Fruit fly (Drosophila melanogaster) whole organism, wandering third instar larva: Measurements from ENCODE around the gene CG4101.

Experiments
- Abd-B ChIP-seq: fragments of >200 bp; optimal IDR thresholded peaks from 2 replicates; lab custom pipeline; 2017; ENCODE audit warnings: missing biosample characterization, missing genetic modification characterization
- CG32264 ChIP-seq: fragments of 200-800 bp; sonication (Bioruptor generic); optimal IDR thresholded peaks from 2 replicates; lab custom pipeline; 2016; ENCODE audit warnings: missing biosample characterization, missing genetic modification characterization
- CG9705 ChIP-seq: fragments of 200-800 bp; sonication (Bioruptor generic); optimal IDR thresholded peaks from 2 replicates; lab custom pipeline; 2018; ENCODE audit warnings: missing biosample characterization, mild to moderate bottlenecking, missing genetic modification characterization
- CrebA ChIP-seq: fragments of 200-800 bp; sonication (Bioruptor generic); optimal IDR thresholded peaks from 2 replicates; lab custom pipeline; 2016; ENCODE audit warnings: missing biosample characterization, mild to moderate bottlenecking, missing genetic modification characterization, borderline replicate concordance
- Dfd ChIP-seq: fragments of >200 bp; optimal IDR thresholded peaks from 2 replicates; lab custom pipeline; 2017; ENCODE audit warnings: missing biosample characterization, missing genetic modification characterization
- Dif ChIP-seq: fragments of 200-275, 200-300 bp; sonication (Bioruptor generic); optimal IDR thresholded peaks from 2 replicates; lab custom pipeline; 2018; ENCODE audit warnings: missing biosample characterization, missing genetic modification characterization; ENCODE audit not compliant: partially characterized antibody
- GATAd ChIP-seq: sonication (Bioruptor generic); optimal IDR thresholded peaks from 2 replicates; lab custom pipeline; 2016; ENCODE audit warnings: missing biosample characterization, missing genetic modification characterization
- HLH106 ChIP-seq: fragments of 200-800 bp; optimal IDR thresholded peaks from 3 replicates; lab custom pipeline; 2019; ENCODE audit warnings: missing biosample characterization, mild to moderate bottlenecking, missing genetic modification characterization, moderate library complexity
- Hnf4 ChIP-seq: fragments of 200-800 bp; sonication (Bioruptor generic); optimal IDR thresholded peaks from 2 replicates; lab custom pipeline; 2016; ENCODE audit warnings: missing biosample characterization, mild to moderate bottlenecking, missing genetic modification characterization
- Hr78 ChIP-seq: fragments of >200 bp; optimal IDR thresholded peaks from 2 replicates; lab custom pipeline; 2017; ENCODE audit warnings: missing biosample characterization, missing genetic modification characterization
- Hr83 ChIP-seq: fragments of 200-300 bp; sonication (Bioruptor generic); optimal IDR thresholded peaks from 2 replicates; lab custom pipeline; 2016; ENCODE audit warnings: missing biosample characterization, mild to moderate bottlenecking, missing genetic modification characterization, moderate library complexity; ENCODE audit not compliant: poor library complexity, severe bottlenecking
- Jra ChIP-seq: sonication (Bioruptor generic); optimal IDR thresholded peaks from 2 replicates; lab custom pipeline; 2016; ENCODE audit warnings: missing biosample characterization, missing genetic modification characterization
- Mio ChIP-seq: sonication (Bioruptor generic); optimal IDR thresholded peaks from 2 replicates; lab custom pipeline; 2016; ENCODE audit warnings: missing biosample characterization, missing genetic modification characterization
- N ChIP-seq: fragments of >200 bp; optimal IDR thresholded peaks from 2 replicates; lab custom pipeline; 2018; ENCODE audit warnings: missing biosample characterization, missing external identifiers, missing genetic modification characterization
- OdsH ChIP-seq: fragments of 200-800 bp; sonication (Bioruptor generic); optimal IDR thresholded peaks from 2 replicates; lab custom pipeline; 2016; ENCODE audit warnings: missing biosample characterization, mild to moderate bottlenecking, missing genetic modification characterization
- Sp1 ChIP-seq: fragments of 200-800 bp; sonication (Bioruptor generic); optimal IDR thresholded peaks from 3 replicates; lab custom pipeline; 2019; ENCODE audit warnings: missing biosample characterization, mild to moderate bottlenecking, missing genetic modification characterization, moderate library complexity
- Vsx2 ChIP-seq: fragments of 200-300, 225-300 bp; sonication (Bioruptor generic); optimal IDR thresholded peaks from 2 replicates; lab custom pipeline; 2018; ENCODE audit warnings: missing biosample characterization, missing genetic modification characterization; ENCODE audit not compliant: partially characterized antibody
- br ChIP-seq: fragments of 200-800 bp; sonication (Bioruptor generic); optimal IDR thresholded peaks from 2 replicates; lab custom pipeline; 2016; ENCODE audit warnings: missing biosample characterization, missing genetic modification characterization
- brk ChIP-seq: fragments of 200-800 bp; sonication (Bioruptor generic); optimal IDR thresholded peaks from 2 replicates; lab custom pipeline; 2016; ENCODE audit warnings: missing biosample characterization, mild to moderate bottlenecking, missing genetic modification characterization
- dl ChIP-seq, 2 experiments: fragments of 175-275, 200-275 bp in 1 of 2; fragments of 200-275 bp in 1 of 2; sonication (Bioruptor generic); optimal IDR thresholded peaks; lab custom pipeline; 2018; ENCODE audit warnings: mild to moderate bottlenecking in 2 of 2, missing biosample characterization in 2 of 2, missing genetic modification characterization in 2 of 2, moderate library complexity in 2 of 2; ENCODE audit not compliant: partially characterized antibody in 2 of 2, insufficient read depth in 1 of 2
- dmrt93B ChIP-seq: fragments of 200-800 bp; sonication (Bioruptor generic); optimal IDR thresholded peaks from 2 replicates; lab custom pipeline; 2018; ENCODE audit warnings: missing biosample characterization, mild to moderate bottlenecking, missing genetic modification characterization
- ey ChIP-seq: fragments of 200-800 bp; sonication (Bioruptor generic); optimal IDR thresholded peaks from 2 replicates; lab custom pipeline; 2016; ENCODE audit warnings: missing biosample characterization, missing genetic modification characterization
- foxo ChIP-seq, 2 experiments: fragments of 200-800 bp; sonication (Bioruptor generic); optimal IDR thresholded peaks; 2 replicates in 1 of 2; 3 replicates in 1 of 2; lab custom pipeline; 2016 to 2017; ENCODE audit warnings: missing biosample characterization in 2 of 2, missing genetic modification characterization in 2 of 2
- fru ChIP-seq: fragments of 200-800 bp; sonication (Bioruptor generic); optimal IDR thresholded peaks from 3 replicates; lab custom pipeline; 2016; ENCODE audit warnings: missing biosample characterization, mild to moderate bottlenecking, missing genetic modification characterization
- h ChIP-seq: fragments of 200-800 bp; sonication (Bioruptor generic); optimal IDR thresholded peaks from 3 replicates; lab custom pipeline; 2016; ENCODE audit warnings: missing biosample characterization, mild to moderate bottlenecking, missing genetic modification characterization
- jim ChIP-seq: fragments of 175-275, 200-325 bp; sonication (Bioruptor generic); optimal IDR thresholded peaks from 2 replicates; lab custom pipeline; 2016; ENCODE audit warnings: missing biosample characterization, mild to moderate bottlenecking, missing genetic modification characterization
- lola ChIP-seq: fragments of >200 bp; optimal IDR thresholded peaks from 2 replicates; lab custom pipeline; 2017; ENCODE audit warnings: missing biosample characterization, missing genetic modification characterization
- pan ChIP-seq: fragments of >200 bp; optimal IDR thresholded peaks from 2 replicates; lab custom pipeline; 2017
- psq ChIP-seq: fragments of 200-800 bp; sonication (Bioruptor generic); optimal IDR thresholded peaks from 3 replicates; lab custom pipeline; 2017; ENCODE audit warnings: missing biosample characterization, mild to moderate bottlenecking, missing genetic modification characterization, moderate library complexity
- rgr ChIP-seq: fragments of 200-800 bp; sonication (Bioruptor generic); optimal IDR thresholded peaks from 3 replicates; lab custom pipeline; 2016; ENCODE audit warnings: missing biosample characterization, mild to moderate bottlenecking, missing genetic modification characterization
- sage ChIP-seq: fragments of 200-800 bp; sonication (Bioruptor generic); optimal IDR thresholded peaks from 2 replicates; lab custom pipeline; 2016; ENCODE audit warnings: missing biosample characterization, mild to moderate bottlenecking, missing genetic modification characterization
- sv ChIP-seq: fragments of 200-800 bp; sonication (Bioruptor generic); optimal IDR thresholded peaks from 3 replicates; lab custom pipeline; 2016; ENCODE audit warnings: missing biosample characterization, missing genetic modification characterization
- tai ChIP-seq: sonication (Bioruptor generic); optimal IDR thresholded peaks from 2 replicates; lab custom pipeline; 2016; ENCODE audit warnings: missing biosample characterization, missing genetic modification characterization
- woc ChIP-seq: sonication (Bioruptor generic); optimal IDR thresholded peaks from 2 replicates; lab custom pipeline; 2016; ENCODE audit warnings: missing biosample characterization, mild to moderate bottlenecking, missing genetic modification characterization

CG4101 gene

dm6 chr3L:16647578-16648113, 35.4 kb downstream of the CG4101 start, which contains the start of gene Abl (continued):
- TF ChIP-seq lola (GFP tag; lab: Kevin White, UChicago) (no peak), Sp1 (GFP tag; lab: Kevin White, UChicago) (peak; percentile 60), N (GFP tag; lab: Kevin White, UChicago) (no peak), Hr78 (GFP tag; lab: Kevin White, UChicago) (no peak), Hnf4 (GFP tag; lab: Kevin White, UChicago) (peak; percentile 93), GATAd (GFP tag; lab: Kevin White, UChicago) (no peak)

- no peak for TF ChIP-seq br (GFP tag; lab: Kevin White, UChicago)
- no peak for TF ChIP-seq Dfd (GFP tag; lab: Kevin White, UChicago)
- TF ChIP-seq psq (GFP tag; lab: Kevin White, UChicago): no peak
- TF ChIP-seq CG9705 (GFP tag; lab: Kevin White, UChicago): no peak
- no peak for TF ChIP-seq GATAd (GFP tag; lab: Kevin White, UChicago)
- no peak for TF ChIP-seq dl (GFP tag; optimal IDR thresholded peaks at IDR 0.05; lab: Kevin White, UChicago; ENCODE audit: insufficient read depth in 1 of 2, partially characterized antibody in 2 of 2)
- TF ChIP-seq Sp1 (GFP tag; lab: Kevin White, UChicago): no peak
- TF ChIP-seq Abd-B (GFP tag; lab: Kevin White, UChicago): no peak
- TF ChIP-seq N (GFP tag; lab: Kevin White, UChicago): no peak
- no peak for TF ChIP-seq Hr78 (GFP tag; lab: Kevin White, UChicago)
- TF ChIP-seq Jra (GFP tag; lab: Kevin White, UChicago): no peak
- no peak for TF ChIP-seq Hr83 (GFP tag; lab: Kevin White, UChicago)
- no peak for TF ChIP-seq Hnf4 (GFP tag; lab: Kevin White, UChicago)
- no peak for TF ChIP-seq dmrt93B (GFP tag; lab: Kevin White, UChicago)
- TF ChIP-seq fru (GFP tag; lab: Kevin White, UChicago): no peak
- TF ChIP-seq, all 38 proteins: peak for 0
These were observed 37.8 kb downstream of the CG4101 start for dm6 chr3L:16650078-16650477.

dm6 chr3L:16651127-16651526, 38.8 kb downstream of the CG4101 start:
- TF ChIP-seq Dif (GFP tag; lab: Kevin White, UChicago) (peak; percentile 5), dmrt93B (GFP tag; lab: Kevin White, UChicago) (no peak)

- TF ChIP-seq woc: no peak
- TF ChIP-seq Dfd (GFP tag; lab: Kevin White, UChicago): no peak
- no peak for TF ChIP-seq ey (GFP tag; lab: Kevin White, UChicago)
- no peak for TF ChIP-seq pan (lab: Kevin White, UChicago)
- no peak for TF ChIP-seq Vsx2 (GFP tag; lab: Kevin White, UChicago)
- TF ChIP-seq GATAd (GFP tag; lab: Kevin White, UChicago): no peak
- no peak for TF ChIP-seq Mio (GFP tag; lab: Kevin White, UChicago)
- TF ChIP-seq Hr78 (GFP tag; lab: Kevin White, UChicago): no peak
- TF ChIP-seq N (GFP tag; lab: Kevin White, UChicago): no peak
- TF ChIP-seq HLH106: no peak
- TF ChIP-seq Sp1 (GFP tag; lab: Kevin White, UChicago): no peak
- TF ChIP-seq, all 38 proteins: peak for 0
These were observed 40.2 kb downstream of the CG4101 start for dm6 chr3L:16652531-16652930.

- TF ChIP-seq br (GFP tag; lab: Kevin White, UChicago) (no peak), fru (GFP tag; lab: Kevin White, UChicago) (peak; percentile 12), h (peak; percentile 7), HLH106 (no peak), foxo (GFP tag; optimal IDR thresholded peaks at IDR 0.05; lab: Kevin White, UChicago) (peak in 1 of 2 experiments; percentile 30)
These were observed 41.4 kb downstream of the CG4101 start for dm6 chr3L:16653679-16654078.

- no peak for TF ChIP-seq Mio (GFP tag; lab: Kevin White, UChicago)
- peak; percentile 18 for TF ChIP-seq rgr (GFP tag; lab: Kevin White, UChicago)
- no peak for TF ChIP-seq Dfd (GFP tag; lab: Kevin White, UChicago)
- no peak for TF ChIP-seq sv (GFP tag; lab: Kevin White, UChicago)
- TF ChIP-seq brk (GFP tag; lab: Kevin White, UChicago): no peak
- peak; percentile 57 for TF ChIP-seq h
- TF ChIP-seq jim (GFP tag; lab: Kevin White, UChicago): no peak
- TF ChIP-seq ey (GFP tag; lab: Kevin White, UChicago): peak; percentile 47
- no peak for TF ChIP-seq woc
- TF ChIP-seq GATAd (GFP tag; lab: Kevin White, UChicago): no peak
- TF ChIP-seq CrebA (GFP tag; lab: Kevin White, UChicago): no peak
- no peak for TF ChIP-seq tai (GFP tag; lab: Kevin White, UChicago)
- no peak for TF ChIP-seq lola (GFP tag; lab: Kevin White, UChicago)
- TF ChIP-seq fru (GFP tag; lab: Kevin White, UChicago): peak; percentile 42
- no peak for TF ChIP-seq sage
- TF ChIP-seq Hnf4 (GFP tag; lab: Kevin White, UChicago): no peak
- TF ChIP-seq br (GFP tag; lab: Kevin White, UChicago): peak; percentile 29
- TF ChIP-seq foxo (GFP tag; optimal IDR thresholded peaks at IDR 0.05; lab: Kevin White, UChicago): peak in 1 of 2 experiments; percentile 42
- no peak for TF ChIP-seq Vsx2 (GFP tag; lab: Kevin White, UChicago)
- TF ChIP-seq OdsH (GFP tag; lab: Kevin White, UChicago): peak; percentile 47
- TF ChIP-seq dmrt93B (GFP tag; lab: Kevin White, UChicago): no peak
- no peak for TF ChIP-seq HLH106
- TF ChIP-seq Sp1 (GFP tag; lab: Kevin White, UChicago): peak; percentile 0
- TF ChIP-seq CG32264 (GFP tag; lab: Kevin White, UChicago): no peak
- TF ChIP-seq psq (GFP tag; lab: Kevin White, UChicago): peak; percentile 34
- no peak for TF ChIP-seq N (GFP tag; lab: Kevin White, UChicago)
- no peak for TF ChIP-seq Dif (GFP tag; lab: Kevin White, UChicago)
These were observed 44.7 kb downstream of the CG4101 start for dm6 chr3L:16657014-16657413.
